Fruit fly (Drosophila melanogaster) whole organism, wandering third instar larva: Measurements from ENCODE around the gene I-t.

Experiments used
- Dif ChIP-seq: fragments of 200-275, 200-300 bp; sonication (Bioruptor generic); optimal IDR thresholded peaks from 2 replicates; lab custom pipeline; 2018; ENCODE audit warnings: missing biosample characterization, missing genetic modification characterization; ENCODE audit not compliant: partially characterized antibody
- Hnf4 ChIP-seq: fragments of 200-800 bp; sonication (Bioruptor generic); optimal IDR thresholded peaks from 2 replicates; lab custom pipeline; 2016; ENCODE audit warnings: missing biosample characterization, mild to moderate bottlenecking, missing genetic modification characterization
- Jra ChIP-seq: sonication (Bioruptor generic); optimal IDR thresholded peaks from 2 replicates; lab custom pipeline; 2016; ENCODE audit warnings: missing biosample characterization, missing genetic modification characterization
- Myc ChIP-seq: fragments of >200 bp; optimal IDR thresholded peaks from 2 replicates; lab custom pipeline; 2017
- Rel ChIP-seq, 2 experiments: fragments of 200-800 bp; sonication (Bioruptor generic) in 1 of 2; optimal IDR thresholded peaks; 2 replicates in 1 of 2; 3 replicates in 1 of 2; lab custom pipeline; 2016 to 2019; ENCODE audit warnings: mild to moderate bottlenecking in 2 of 2, missing biosample characterization in 2 of 2, missing genetic modification characterization in 2 of 2, moderate library complexity in 1 of 2
- dsf ChIP-seq: sonication (Bioruptor generic); optimal IDR thresholded peaks from 2 replicates; lab custom pipeline; 2016; ENCODE audit warnings: missing biosample characterization, missing genetic modification characterization, borderline replicate concordance
- fru ChIP-seq: fragments of 200-800 bp; sonication (Bioruptor generic); optimal IDR thresholded peaks from 3 replicates; lab custom pipeline; 2016; ENCODE audit warnings: missing biosample characterization, mild to moderate bottlenecking, missing genetic modification characterization
- h ChIP-seq: fragments of 200-800 bp; sonication (Bioruptor generic); optimal IDR thresholded peaks from 3 replicates; lab custom pipeline; 2016; ENCODE audit warnings: missing biosample characterization, mild to moderate bottlenecking, missing genetic modification characterization
- jim ChIP-seq: fragments of 175-275, 200-325 bp; sonication (Bioruptor generic); optimal IDR thresholded peaks from 2 replicates; lab custom pipeline; 2016; ENCODE audit warnings: missing biosample characterization, mild to moderate bottlenecking, missing genetic modification characterization
- pan ChIP-seq: fragments of >200 bp; optimal IDR thresholded peaks from 2 replicates; lab custom pipeline; 2017
- psq ChIP-seq: fragments of 200-800 bp; sonication (Bioruptor generic); optimal IDR thresholded peaks from 3 replicates; lab custom pipeline; 2017; ENCODE audit warnings: missing biosample characterization, mild to moderate bottlenecking, missing genetic modification characterization, moderate library complexity
- sv ChIP-seq: fragments of 200-800 bp; sonication (Bioruptor generic); optimal IDR thresholded peaks from 3 replicates; lab custom pipeline; 2016; ENCODE audit warnings: missing biosample characterization, missing genetic modification characterization
- usp ChIP-seq: fragments of >200 bp; optimal IDR thresholded peaks from 2 replicates; lab custom pipeline; 2017; ENCODE audit warnings: missing biosample characterization, missing genetic modification characterization

DNA sequence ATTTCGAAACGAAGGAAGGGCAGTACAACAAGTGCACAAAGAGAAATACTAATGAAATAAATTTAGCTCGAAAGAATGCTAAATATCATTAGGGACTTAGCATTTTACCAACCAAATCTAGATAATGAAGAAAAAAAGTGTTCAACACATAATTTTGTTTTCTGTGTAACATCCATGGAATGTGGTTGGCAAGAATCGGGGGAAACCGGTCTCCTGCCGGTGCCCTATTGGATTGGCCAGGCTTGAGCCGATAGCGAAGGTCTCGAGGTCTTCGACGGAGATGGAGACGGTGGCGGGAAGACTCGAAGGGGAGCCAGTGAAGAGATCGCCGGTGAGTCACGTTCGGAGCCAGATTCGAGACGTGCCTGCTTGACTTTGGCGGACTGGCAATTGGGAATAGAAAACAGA, 46.0 kb upstream of the I-t start:
- TF ChIP-seq jim (GFP tag; lab: Kevin White, UChicago) (no peak), sv (GFP tag; lab: Kevin White, UChicago) (no peak), Hnf4 (peak; percentile 92), h (GFP tag; lab: Kevin White, UChicago) (peak; percentile 91), pan (lab: Kevin White, UChicago) (no peak), Dif (GFP tag; lab: Kevin White, UChicago) (no peak), fru (GFP tag; lab: Kevin White, UChicago) (peak; percentile 92), usp (GFP tag; lab: Kevin White, UChicago) (no peak), dsf (GFP tag; lab: Kevin White, UChicago) (no peak), Jra (GFP tag; lab: Kevin White, UChicago) (peak; percentile 70), Myc (lab: Kevin White, UChicago) (no peak), Rel (GFP tag; optimal IDR thresholded peaks at IDR 0.05; lab: Kevin White, UChicago) (peak; percentile 79), Rel (tag; optimal IDR thresholded peaks at IDR 0.05; lab: Kevin White, UChicago) (peak; percentile 69), psq (GFP tag; lab: Kevin White, UChicago) (peak; percentile 80)
